Worm (Caenorhabditis elegans) whole organism, young adult: Measurements from ENCODE around the gene F41H10.5.

ENCODE experiments used
- C06A6.2 ChIP-seq: fragments of 200-800 bp; sonication (Bioruptor generic); conservative IDR thresholded peaks from 2 replicates; pipeline ENCODE4 v1.3.6; 2022; ENCODE audit warnings: missing genetic modification characterization, missing compliant biosample characterization
- F10E7.11 ChIP-seq: sonication (generic microtip); optimal IDR thresholded peaks from 2 replicates; lab custom pipeline; 2017; ENCODE audit warnings: mild to moderate bottlenecking, missing genetic modification characterization, moderate library complexity, missing compliant biosample characterization
- F33H1.4 ChIP-seq: fragments of 200-800 bp; sonication (Bioruptor generic); IDR thresholded peaks from 2 replicates; pipeline ENCODE4 v1.3.6; 2022; ENCODE audit warnings: missing genetic modification reagents, missing genetic modification characterization, missing compliant biosample characterization
- F52B5.7 ChIP-seq: sonication (generic microtip); optimal IDR thresholded peaks from 2 replicates; lab custom pipeline; 2016; ENCODE audit warnings: mild to moderate bottlenecking, missing genetic modification characterization, missing compliant biosample characterization
- T26A5.8 ChIP-seq: sonication (generic microtip); optimal IDR thresholded peaks from 2 replicates; lab custom pipeline; 2016; ENCODE audit warnings: missing genetic modification characterization, missing compliant biosample characterization
- Y53G8AR.9 ChIP-seq: fragments of 200-800 bp; sonication (Bioruptor generic); conservative IDR thresholded peaks from 2 replicates; pipeline ENCODE4 v1.3.6; 2022; ENCODE audit warnings: missing genetic modification reagents, missing genetic modification characterization, missing compliant biosample characterization
- Y56A3A.18 ChIP-seq: fragments of 200-800 bp; sonication (Bioruptor generic); IDR thresholded peaks from 2 replicates; pipeline ENCODE4 v1.3.6; 2022; ENCODE audit warnings: missing genetic modification reagents, missing genetic modification characterization, missing compliant biosample characterization
- ZK185.1 ChIP-seq: sonication (generic microtip); optimal IDR thresholded peaks from 2 replicates; lab custom pipeline; 2016; ENCODE audit warnings: mild to moderate bottlenecking, missing genetic modification characterization, missing compliant biosample characterization; ENCODE audit not compliant: poor library complexity, severe bottlenecking
- atf-7 ChIP-seq: sonication (generic microtip); optimal IDR thresholded peaks from 2 replicates; lab custom pipeline; 2017; ENCODE audit warnings: mild to moderate bottlenecking, missing genetic modification characterization, missing compliant biosample characterization
- attf-5 ChIP-seq: fragments of 200-800 bp; sonication (Bioruptor generic); optimal IDR thresholded peaks from 2 replicates; lab custom pipeline; 2018; ENCODE audit warnings: mild to moderate bottlenecking, missing genetic modification characterization, missing compliant biosample characterization
- cebp-1 ChIP-seq, 2 experiments: fragments of 200-800 bp in 1 of 2; sonication (Bioruptor generic) in 1 of 2; sonication (generic microtip) in 1 of 2; IDR thresholded peaks in 1 of 2; optimal IDR thresholded peaks in 1 of 2; 2 replicates each; pipeline versions ENCODE4 v1.3.6 to Lab custom; 2017 to 2022; ENCODE audit warnings: missing compliant biosample characterization in 2 of 2, missing genetic modification characterization in 2 of 2, mild to moderate bottlenecking in 1 of 2, missing genetic modification reagents in 1 of 2, moderate library complexity in 1 of 2
- cebp-2 ChIP-seq: fragments of 200-800 bp; sonication (Bioruptor generic); IDR thresholded peaks from 2 replicates; pipeline ENCODE4 v1.3.6; 2022; ENCODE audit warnings: missing genetic modification characterization, missing compliant biosample characterization
- ceh-27 ChIP-seq: fragments of 200-800 bp; sonication (Bioruptor generic); optimal IDR thresholded peaks from 2 replicates; lab custom pipeline; 2018; ENCODE audit warnings: mild to moderate bottlenecking, missing genetic modification characterization, moderate library complexity, missing compliant biosample characterization
- chd-7 ChIP-seq: sonication (generic microtip); optimal IDR thresholded peaks from 2 replicates; lab custom pipeline; 2016; ENCODE audit warnings: mild to moderate bottlenecking, missing genetic modification characterization, moderate library complexity, missing compliant biosample characterization
- die-1 ChIP-seq: sonication (generic microtip); optimal IDR thresholded peaks from 2 replicates; lab custom pipeline; 2016; ENCODE audit warnings: missing genotype, mild to moderate bottlenecking, missing genetic modification characterization, missing compliant biosample characterization
- dox-1 ChIP-seq: fragments of 200-800 bp; sonication (Bioruptor generic); IDR thresholded peaks from 2 replicates; pipeline ENCODE4 v1.3.6; 2022; ENCODE audit warnings: missing genetic modification reagents, missing genetic modification characterization, missing compliant biosample characterization
- egl-18 ChIP-seq: fragments of 200-800 bp; sonication (Bioruptor generic); IDR thresholded peaks from 2 replicates; pipeline ENCODE4 v1.3.6; 2022; ENCODE audit warnings: missing genetic modification reagents, missing genetic modification characterization, missing compliant biosample characterization
- egl-44 ChIP-seq: fragments of 200-800 bp; sonication (Bioruptor generic); IDR thresholded peaks from 2 replicates; pipeline ENCODE4 v1.3.6; 2022; ENCODE audit warnings: missing genetic modification reagents, missing genetic modification characterization, missing compliant biosample characterization
- hrde-1 ChIP-seq: sonication (generic microtip); optimal IDR thresholded peaks from 2 replicates; lab custom pipeline; 2016; ENCODE audit warnings: missing genetic modification characterization, mild to moderate bottlenecking, missing compliant biosample characterization, moderate library complexity, missing genotype, missing genetic modification reagents, borderline replicate concordance
- madf-10 ChIP-seq: sonication (generic microtip); optimal IDR thresholded peaks from 2 replicates; lab custom pipeline; 2016; ENCODE audit warnings: mild to moderate bottlenecking, missing genetic modification characterization, missing compliant biosample characterization
- mes-4 ChIP-seq: sonication (generic microtip); optimal IDR thresholded peaks from 2 replicates; lab custom pipeline; 2016; ENCODE audit warnings: missing genotype, missing genetic modification characterization, missing compliant biosample characterization
- nfyb-1 ChIP-seq: fragments of 200-800 bp; sonication (Bioruptor generic); IDR thresholded peaks from 2 replicates; pipeline ENCODE4 v1.3.6; 2022; ENCODE audit warnings: missing genetic modification reagents, missing genetic modification characterization, missing compliant biosample characterization
- nhr-80 ChIP-seq: sonication (generic microtip); optimal IDR thresholded peaks from 2 replicates; lab custom pipeline; 2016; ENCODE audit warnings: missing genetic modification characterization, missing compliant biosample characterization
- rec-8 ChIP-seq, 2 experiments: sonication (generic microtip); optimal IDR thresholded peaks; 2 replicates each; lab custom pipeline; 2016; ENCODE audit warnings: mild to moderate bottlenecking in 2 of 2, missing genetic modification characterization in 2 of 2, missing genetic modification reagents in 2 of 2, missing genotype in 2 of 2, missing biosample characterization in 1 of 2, missing compliant biosample characterization in 1 of 2, moderate library complexity in 1 of 2
- rpc-1 ChIP-seq, 2 experiments: fragments of 150-350 bp in 1 of 2; sonication (generic microtip) in 1 of 2; optimal IDR thresholded peaks; 2 replicates each; lab custom pipeline; 2014 to 2018; ENCODE audit warnings: missing biosample characterization in 1 of 2, missing genetic modification characterization in 1 of 2, missing genetic modification reagents in 1 of 2, missing genotype in 1 of 2
- snpc-3.4 ChIP-seq: sonication (generic microtip); optimal IDR thresholded peaks from 2 replicates; lab custom pipeline; 2017; ENCODE audit warnings: missing genetic modification characterization, mild to moderate bottlenecking, missing compliant biosample characterization, antibody characterized with exemption, moderate library complexity, missing genotype, missing genetic modification reagents
- snpc-4 ChIP-seq, 5 experiments: fragments of 150-350 bp in 1 of 5; sonication (generic microtip) in 4 of 5; optimal IDR thresholded peaks; 2 replicates each; lab custom pipeline; 2014 to 2018; ENCODE audit warnings: missing genetic modification characterization in 5 of 5, missing biosample characterization in 3 of 5, antibody characterized with exemption in 2 of 5, mild to moderate bottlenecking in 2 of 5, missing compliant biosample characterization in 2 of 5, missing genotype in 2 of 5, moderate library complexity in 2 of 5, missing genetic modification reagents in 1 of 5
- tbp1 ChIP-seq: fragments of 200-800 bp; sonication (Bioruptor generic); optimal IDR thresholded peaks from 2 replicates; lab custom pipeline; 2018; ENCODE audit warnings: mild to moderate bottlenecking, missing genetic modification characterization, missing compliant biosample characterization
- unc-62 ChIP-seq: fragments of 150-350 bp; optimal IDR thresholded peaks from 2 replicates; lab custom pipeline; 2014; ENCODE audit warnings: missing biosample characterization, missing genetic modification reagents, missing genetic modification characterization
- zim-3 ChIP-seq: sonication (generic microtip); optimal IDR thresholded peaks from 2 replicates; lab custom pipeline; 2017; ENCODE audit warnings: mild to moderate bottlenecking, missing genetic modification characterization, moderate library complexity, missing compliant biosample characterization
- ztf-18 ChIP-seq: sonication (generic microtip); optimal IDR thresholded peaks from 2 replicates; lab custom pipeline; 2016; ENCODE audit warnings: missing genotype, mild to moderate bottlenecking, missing genetic modification characterization, missing compliant biosample characterization
- ztf-25 ChIP-seq: fragments of 200-800 bp; sonication (Bioruptor generic); IDR thresholded peaks from 2 replicates; pipeline ENCODE4 v1.3.6; 2022; ENCODE audit warnings: missing genetic modification reagents, missing genetic modification characterization, missing compliant biosample characterization
- ztf-26 ChIP-seq: sonication (generic microtip); optimal IDR thresholded peaks from 2 replicates; lab custom pipeline; 2017; ENCODE audit warnings: missing genetic modification characterization, missing compliant biosample characterization
- ztf-6 ChIP-seq: fragments of 200-800 bp; sonication (Bioruptor generic); IDR thresholded peaks from 2 replicates; pipeline ENCODE4 v1.3.6; 2022; ENCODE audit warnings: missing genetic modification reagents, missing genetic modification characterization, missing compliant biosample characterization

Gene F41H10.5

ce11 chrIV:5374946-5375345 lies 14.2 kb downstream of the F41H10.5 start:
- TF ChIP-seq Y53G8AR.9 (GFP tag; lab: Robert Waterston, UW) (0 out of 2 replicates have a peak, but pooled peaks have one; percentile 9), ztf-18 (tag; lab: Kevin White, UChicago) (no peak), zim-3 (peak; percentile 35), Y56A3A.18 (0 out of 2 replicates have a peak, but pooled peaks have one; percentile 7), mes-4 (no peak), cebp-2 (GFP tag; lab: Robert Waterston, UW) (0 out of 2 replicates have a peak, but pooled peaks have one; percentile 4), F52B5.7 (tag; lab: Kevin White, UChicago) (peak; percentile 51)

- TF ChIP-seq F10E7.11 (no peak), nhr-80 (tag; lab: Kevin White, UChicago) (peak; percentile 77), chd-7 (tag; lab: Kevin White, UChicago) (no peak), nfyb-1 (GFP tag; lab: Robert Waterston, UW) (no peak), die-1 (no peak), mes-4 (no peak), rec-8 (tag; optimal IDR thresholded peaks at IDR 0.05; lab: Kevin White, UChicago) (no peak), tbp1 (no peak), ZK185.1 (tag; lab: Kevin White, UChicago) (no peak)
These were observed 16.4 kb downstream of the F41H10.5 start, which contains the start of gene elo-5 for ce11 chrIV:5377062-5377461. elo-5 (minus strand) TSS chrIV:5377117.

ce11 chrIV:5380140-5380539 lies 19.4 kb downstream of the F41H10.5 start:
- no peak for TF ChIP-seq egl-18
- peak; percentile 67 for TF ChIP-seq nhr-80 (tag; lab: Kevin White, UChicago)

- TF ChIP-seq zim-3 (no peak), nhr-80 (tag; lab: Kevin White, UChicago) (no peak)
These were observed 20.6 kb downstream of the F41H10.5 start, which contains the start of gene F41H10.2 for ce11 chrIV:5381334-5381733. F41H10.2 (plus strand) TSS chrIV:5381634.

ce11 chrIV:5382609-5383008 lies 21.9 kb downstream of the F41H10.5 start, which contains the start of gene F41H10.1:
F41H10.1 (plus strand) TSS chrIV:5382909.
- TF ChIP-seq ztf-6 (GFP tag; lab: Robert Waterston, UW): no peak
- no peak for TF ChIP-seq snpc-3.4 (tag; lab: Kevin White, UChicago)
- TF ChIP-seq ztf-26 (tag; lab: Kevin White, UChicago): no peak
- no peak for TF ChIP-seq rec-8 (tag; optimal IDR thresholded peaks at IDR 0.05; lab: Kevin White, UChicago)

ce11 chrIV:5385020-5385419 lies 24.3 kb downstream of the F41H10.5 start, which contains the start of gene F41H10.12:
F41H10.12 (plus strand) TSS chrIV:5385320.
- TF ChIP-seq unc-62 (GFP tag; lab: Kevin White, UChicago) (no peak), cebp-1 (GFP tag; IDR thresholded peaks at IDR 0.05; lab: Robert Waterston, UW) (no peak), cebp-1 (tag; optimal IDR thresholded peaks at IDR 0.05; lab: Kevin White, UChicago) (no peak), F33H1.4 (GFP tag; lab: Robert Waterston, UW) (no peak)

- TF ChIP-seq ceh-27 (GFP tag; lab: Kevin White, UChicago) (no peak), C06A6.2 (no peak), madf-10 (tag; lab: Kevin White, UChicago) (peak; percentile 2), nhr-80 (tag; lab: Kevin White, UChicago) (peak; percentile 89), ztf-18 (tag; lab: Kevin White, UChicago) (peak; percentile 47), snpc-4 (GFP tag; optimal IDR thresholded peaks at IDR 0.05; lab: Kevin White, UChicago) (no peak), snpc-4 (tag; optimal IDR thresholded peaks at IDR 0.05; lab: Kevin White, UChicago) (peak in 1 of 4 experiments; percentile 23), ztf-25 (GFP tag; lab: Robert Waterston, UW) (no peak), rpc-1 (optimal IDR thresholded peaks at IDR 0.05; lab: Kevin White, UChicago) (no peak), rpc-1 (tag; optimal IDR thresholded peaks at IDR 0.05; lab: Kevin White, UChicago) (no peak), mes-4 (no peak), T26A5.8 (no peak), dox-1 (GFP tag; lab: Robert Waterston, UW) (0 out of 2 replicates have a peak, but pooled peaks have one; percentile 34), atf-7 (peak; percentile 55), attf-5 (GFP tag; lab: Kevin White, UChicago) (peak; percentile 31), egl-44 (no peak), hrde-1 (tag; lab: Kevin White, UChicago) (no peak), cebp-1 (GFP tag; IDR thresholded peaks at IDR 0.05; lab: Robert Waterston, UW) (no peak), cebp-1 (tag; optimal IDR thresholded peaks at IDR 0.05; lab: Kevin White, UChicago) (peak; percentile 52)
These were observed 27.9 kb downstream of the F41H10.5 start, which contains the start of gene elo-6 for ce11 chrIV:5388477-5389065. elo-6 (minus strand) TSS chrIV:5388559.
